ENCODE assay signal across 4 fruit fly cellular contexts in the genomic region with DNA sequence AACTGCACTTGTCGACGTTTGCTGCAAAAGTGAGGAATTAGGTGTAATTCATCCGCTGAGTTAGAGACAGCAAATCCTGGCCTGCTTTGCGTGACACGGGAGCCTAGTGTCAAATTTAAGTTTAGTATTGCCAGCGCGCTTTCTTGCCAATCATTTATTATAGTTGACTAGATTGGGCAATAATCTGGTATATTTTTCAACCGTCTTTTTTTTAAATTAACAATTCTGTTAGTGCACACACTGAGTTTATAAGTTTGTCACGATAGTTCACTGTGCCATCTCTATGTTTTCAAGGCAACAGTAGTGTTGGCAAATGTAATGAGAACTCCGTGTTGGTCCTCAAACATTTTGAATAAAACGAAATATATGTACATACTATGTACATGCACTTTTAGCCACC.
TF ChIP-seq lines count a peak whose summit lies in the region.

Gene CG9641 (minus strand): TSS at position 34 of the 400 bp plus-strand sequence.
Gene CG3165 (plus strand): TSS at position 294 of the 400 bp plus-strand sequence.

TF ChIP-seq in whole organism, adult, 20 proteins besides CTCF, POLR2A, EP300 and RAD21 (continued from another document):
- TF ChIP-seq Crg-1 (GFP tag; optimal IDR thresholded peaks at IDR 0.05; lab: Kevin White, UChicago) = peak; percentile 71
- TF ChIP-seq CG14711 (tag; optimal IDR thresholded peaks at IDR 0.05; lab: Kevin White, UChicago) = peak; percentile 79
- peak; percentile 54 for TF ChIP-seq CG33017 (tag; optimal IDR thresholded peaks at IDR 0.05; lab: Kevin White, UChicago)

TF ChIP-seq in whole organism, embryonic, 481 proteins besides CTCF, POLR2A, EP300 and RAD21 (continued from another document and continues in another):
- TF ChIP-seq CG3847 (GFP tag; IDR thresholded peaks at IDR 0.05; lab: Robert Waterston, UW) (peak; percentile 88), pzg (GFP tag; optimal IDR thresholded peaks at IDR 0.05; lab: Kevin White, UChicago) (peak; percentile 62), CG11696 (GFP tag; IDR thresholded peaks at IDR 0.05; lab: Robert Waterston, UW) (no peak), ranshi (GFP tag; IDR thresholded peaks at IDR 0.05; lab: Robert Waterston, UW) (peak; percentile 78; the same call in 1 of the 2 replicates), schlank (tag; optimal IDR thresholded peaks at IDR 0.05; lab: Kevin White, UChicago) (peak; percentile 52), CG17328 (GFP tag; IDR thresholded peaks at IDR 0.05; lab: Robert Waterston, UW) (peak; percentile 71), gsb-n (tag; optimal IDR thresholded peaks at IDR 0.05; lab: Kevin White, UChicago) (no peak), CG31224 (GFP tag; IDR thresholded peaks at IDR 0.05; lab: Robert Waterston, UW) (peak; percentile 49; the same call in 1 of the 2 replicates), CG7745 (tag; optimal IDR thresholded peaks at IDR 0.05; lab: Kevin White, UChicago) (no peak), sug (tag; optimal IDR thresholded peaks at IDR 0.05; lab: Kevin White, UChicago) (peak; percentile 91), ERR (GFP tag; optimal IDR thresholded peaks at IDR 0.05; lab: Kevin White, UChicago) (peak; percentile 85), rib (GFP tag; IDR thresholded peaks at IDR 0.05; lab: Robert Waterston, UW) (no peak), CG4328 (GFP tag; optimal IDR thresholded peaks at IDR 0.05; lab: Kevin White, UChicago) (peak; percentile 60), bigmax (GFP tag; optimal IDR thresholded peaks at IDR 0.05; lab: Kevin White, UChicago) (no peak), Gug (GFP tag; IDR thresholded peaks at IDR 0.05; lab: Robert Waterston, UW) (peak; percentile 91), CG8359 (GFP tag; optimal IDR thresholded peaks at IDR 0.05; lab: Kevin White, UChicago; ENCODE audit: borderline replicate concordance) (peak; percentile 51), sens-2 (GFP tag; IDR thresholded peaks at IDR 0.05; lab: Robert Waterston, UW) (0 out of 2 replicates have a peak, but pooled peaks have one; percentile 37), stc (GFP tag; IDR thresholded peaks at IDR 0.05; lab: Robert Waterston, UW) (peak; percentile 79), esg (GFP tag; conservative IDR thresholded peaks at IDR 0.05; lab: Robert Waterston, UW) (peak; percentile 69), ind (GFP tag; optimal IDR thresholded peaks at IDR 0.05; lab: Kevin White, UChicago) (peak; percentile 90), CG12219 (GFP tag; optimal IDR thresholded peaks at IDR 0.05; lab: Kevin White, UChicago) (no peak), fd102C (GFP tag; optimal IDR thresholded peaks at IDR 0.05; lab: Kevin White, UChicago) (no peak), Hey (tag; optimal IDR thresholded peaks at IDR 0.05; lab: Kevin White, UChicago) (no peak), vvl (GFP tag; IDR thresholded peaks at IDR 0.05; lab: Robert Waterston, UW) (peak; percentile 81), Dp (GFP tag; optimal IDR thresholded peaks at IDR 0.05; lab: Kevin White, UChicago) (peak; percentile 46), Hr51 (GFP tag; optimal IDR thresholded peaks at IDR 0.05; lab: Kevin White, UChicago) (peak in 1 of 2 experiments; percentile 84), CG12942 (GFP tag; optimal IDR thresholded peaks at IDR 0.05; lab: Kevin White, UChicago) (peak; percentile 85), Myb (GFP tag; optimal IDR thresholded peaks at IDR 0.05; lab: Kevin White, UChicago) (peak; percentile 92), emc (GFP tag; optimal IDR thresholded peaks at IDR 0.05; lab: Kevin White, UChicago) (peak; percentile 74), croc (GFP tag; conservative IDR thresholded peaks at IDR 0.05; lab: Robert Waterston, UW) (peak; percentile 76), CG6254 (GFP tag; optimal IDR thresholded peaks at IDR 0.05; lab: Kevin White, UChicago) (no peak), CG7928 (GFP tag; optimal IDR thresholded peaks at IDR 0.05; lab: Kevin White, UChicago) (peak; percentile 39), ftz-f1 (GFP tag; optimal IDR thresholded peaks at IDR 0.05; lab: Kevin White, UChicago) (peak; percentile 99), CG17361 (GFP tag; IDR thresholded peaks at IDR 0.05; lab: Robert Waterston, UW) (no peak; the same call in 1 of the 3 replicates), CG6683 (GFP tag; optimal IDR thresholded peaks at IDR 0.05; lab: Kevin White, UChicago) (peak; percentile 58), chn (GFP tag; optimal IDR thresholded peaks at IDR 0.05; lab: Kevin White, UChicago) (peak; percentile 91), ash1 (GFP tag; optimal IDR thresholded peaks at IDR 0.05; lab: Kevin White, UChicago) (no peak), CG3995 (GFP tag; optimal IDR thresholded peaks at IDR 0.05; lab: Kevin White, UChicago) (peak; percentile 61), Kr (GFP tag; optimal IDR thresholded peaks at IDR 0.05; lab: Kevin White, UChicago) (no peak), Ptx1 (GFP tag; IDR thresholded peaks at IDR 0.05; lab: Robert Waterston, UW) (peak; percentile 87)

TF ChIP-seq in whole organism, prepupa, 60 proteins besides CTCF, POLR2A, EP300 and RAD21 (continued from another document):
- TF ChIP-seq OdsH (GFP tag; optimal IDR thresholded peaks at IDR 0.05; lab: Kevin White, UChicago) (no peak), lz (GFP tag; optimal IDR thresholded peaks at IDR 0.05; lab: Kevin White, UChicago) (peak; percentile 92), CG11762 (GFP tag; optimal IDR thresholded peaks at IDR 0.05; lab: Kevin White, UChicago; ENCODE audit: insufficient read depth) (peak; percentile 72), vri (GFP tag; optimal IDR thresholded peaks at IDR 0.05; lab: Kevin White, UChicago) (no peak), CG8119 (GFP tag; IDR thresholded peaks at IDR 0.05; lab: Robert Waterston, UW) (peak; percentile 76; the same call in 2 of the 3 replicates), CG3032 (tag; optimal IDR thresholded peaks at IDR 0.05; lab: Kevin White, UChicago) (peak; percentile 86), esn (GFP tag; optimal IDR thresholded peaks at IDR 0.05; lab: Kevin White, UChicago) (peak; percentile 91), CG6163 (GFP tag; IDR thresholded peaks at IDR 0.05; lab: Robert Waterston, UW) (peak; percentile 80), CG31627 (GFP tag; optimal IDR thresholded peaks at IDR 0.05; lab: Kevin White, UChicago) (peak; percentile 92), eg (GFP tag; IDR thresholded peaks at IDR 0.05; lab: Robert Waterston, UW) (peak; percentile 83), CG15336 (GFP tag; IDR thresholded peaks at IDR 0.05; lab: Robert Waterston, UW) (peak; percentile 83), Sox14 (GFP tag; optimal IDR thresholded peaks at IDR 0.05; lab: Kevin White, UChicago) (no peak), Ets96B (tag; optimal IDR thresholded peaks at IDR 0.05; lab: Kevin White, UChicago) (peak; percentile 75), fkh (GFP tag; optimal IDR thresholded peaks at IDR 0.05; lab: Kevin White, UChicago) (no peak), CG6854 (GFP tag; optimal IDR thresholded peaks at IDR 0.05; lab: Kevin White, UChicago) (peak; percentile 74), CG4318 (GFP tag; optimal IDR thresholded peaks at IDR 0.05; lab: Kevin White, UChicago) (no peak), topi (GFP tag; optimal IDR thresholded peaks at IDR 0.05; lab: Kevin White, UChicago) (no peak), CG1621 (tag; optimal IDR thresholded peaks at IDR 0.05; lab: Kevin White, UChicago) (peak; percentile 74), CG11902 (GFP tag; optimal IDR thresholded peaks at IDR 0.05; lab: Kevin White, UChicago) (peak; percentile 78), CG6792 (GFP tag; optimal IDR thresholded peaks at IDR 0.05; lab: Kevin White, UChicago) (no peak), ss (GFP tag; optimal IDR thresholded peaks at IDR 0.05; lab: Kevin White, UChicago) (no peak)
TF ChIP-seq in whole organism, prepupa: peak in this region for 21.

TF ChIP-seq in whole organism, pupa, 21 proteins besides CTCF, POLR2A, EP300 and RAD21 (continued from another document):
- peak; percentile 78 for TF ChIP-seq CG15710 (tag; optimal IDR thresholded peaks at IDR 0.05; lab: Kevin White, UChicago)
TF ChIP-seq in whole organism, pupa: peak in this region for 13.
